Fruit fly (Drosophila melanogaster) whole organism, embryonic: ENCODE results near the gene P5CDh2.

Experiments
- Antp ChIP-seq: fragments of 200-800 bp; sonication (Bioruptor generic); optimal IDR thresholded peaks from 3 replicates; lab custom pipeline; 2016; ENCODE audit warnings: missing biosample characterization, missing genetic modification characterization
- Awh ChIP-seq: fragments of 200-800 bp; sonication (Bioruptor generic); IDR thresholded peaks from 2 replicates; pipeline ENCODE4, ENCODE4 v1.3.6; 2022; ENCODE audit warnings: missing biosample characterization, missing genetic modification characterization
- B-H2 ChIP-seq: fragments of 200-800 bp; sonication (Bioruptor generic); optimal IDR thresholded peaks from 2 replicates; lab custom pipeline; 2018; ENCODE audit warnings: missing biosample characterization, mild to moderate bottlenecking, missing genetic modification characterization
- C15 ChIP-seq: fragments of 200-800 bp; sonication (Bioruptor generic); IDR thresholded peaks from 3 replicates; pipeline ENCODE4 v1.3.6; 2022; ENCODE audit warnings: missing biosample characterization, missing genetic modification characterization
- CG10979 ChIP-seq: fragments of 200-800 bp; sonication (Bioruptor generic); optimal IDR thresholded peaks from 2 replicates; lab custom pipeline; 2018; ENCODE audit warnings: missing biosample characterization, mild to moderate bottlenecking, missing genetic modification characterization, moderate library complexity
- CG11504 ChIP-seq: fragments of 200-800 bp; sonication (Bioruptor generic); optimal IDR thresholded peaks from 3 replicates; lab custom pipeline; 2019; ENCODE audit warnings: missing biosample characterization, mild to moderate bottlenecking, missing genetic modification characterization, moderate library complexity
- CG14860 ChIP-seq: fragments of 200-800 bp; sonication (Bioruptor generic); IDR thresholded peaks from 3 replicates; pipeline ENCODE4 v1.3.6; 2022; ENCODE audit warnings: missing biosample characterization, missing genetic modification characterization; ENCODE audit not compliant: partially characterized antibody
- CG15269 ChIP-seq: fragments of 200-800 bp; sonication (Bioruptor generic); optimal IDR thresholded peaks from 2 replicates; lab custom pipeline; 2018; ENCODE audit warnings: missing biosample characterization, mild to moderate bottlenecking, missing genetic modification characterization, moderate library complexity
- CG16863 ChIP-seq: fragments of 200-800 bp; sonication (Bioruptor generic); optimal IDR thresholded peaks from 3 replicates; lab custom pipeline; 2016; ENCODE audit warnings: missing biosample characterization, missing genetic modification characterization
- CG18599 ChIP-seq: fragments of 200-800 bp; sonication (Bioruptor generic); optimal IDR thresholded peaks from 3 replicates; lab custom pipeline; 2017; ENCODE audit warnings: missing biosample characterization, missing genetic modification characterization, mild to moderate bottlenecking, moderate library complexity, missing genetic modification reagents
- CG18619 ChIP-seq: fragments of 200-800 bp; sonication (Bioruptor generic); optimal IDR thresholded peaks from 3 replicates; lab custom pipeline; 2017; ENCODE audit warnings: missing biosample characterization, mild to moderate bottlenecking, missing genetic modification characterization
- CG2199 ChIP-seq: fragments of 200-800 bp; sonication (Bioruptor generic); IDR thresholded peaks from 3 replicates; pipeline ENCODE4 v1.3.6; 2022; ENCODE audit warnings: missing biosample characterization, missing genetic modification characterization
- CG30020 ChIP-seq: fragments of 200-800 bp; optimal IDR thresholded peaks from 2 replicates; lab custom pipeline; 2019; ENCODE audit warnings: missing biosample characterization, mild to moderate bottlenecking, missing genetic modification characterization, moderate library complexity
- CG3065 ChIP-seq: fragments of 200-800 bp; sonication (Bioruptor generic); optimal IDR thresholded peaks from 2 replicates; lab custom pipeline; 2016; ENCODE audit warnings: missing biosample characterization, missing genetic modification characterization
- CG4282 ChIP-seq: fragments of 200-800 bp; sonication (Bioruptor generic); optimal IDR thresholded peaks from 2 replicates; lab custom pipeline; 2016; ENCODE audit warnings: missing biosample characterization, missing genetic modification characterization
- CG6254 ChIP-seq: fragments of 200-800 bp; sonication (Bioruptor generic); optimal IDR thresholded peaks from 3 replicates; lab custom pipeline; 2017; ENCODE audit warnings: mild to moderate bottlenecking, missing biosample characterization, missing genetic modification reagents, missing genetic modification characterization
- CG6272 ChIP-seq: fragments of 200-800 bp; sonication (Bioruptor generic); IDR thresholded peaks from 2 replicates; pipeline ENCODE4 v1.3.6; 2022; ENCODE audit warnings: missing biosample characterization, missing genetic modification characterization
- CG6689 ChIP-seq: fragments of 200-800 bp; sonication (Bioruptor generic); IDR thresholded peaks from 2 replicates; pipeline ENCODE4 v1.3.6; 2022; ENCODE audit warnings: missing biosample characterization, missing genetic modification characterization
- CG7786 ChIP-seq: fragments of 200-800 bp; sonication (Bioruptor generic); optimal IDR thresholded peaks from 2 replicates; lab custom pipeline; 2016; ENCODE audit warnings: missing biosample characterization, missing genetic modification characterization
- CG7839 ChIP-seq: fragments of 200-800 bp; sonication (Bioruptor generic); optimal IDR thresholded peaks from 3 replicates; lab custom pipeline; 2018; ENCODE audit warnings: missing biosample characterization, mild to moderate bottlenecking, missing genetic modification characterization, moderate library complexity
- CG8290 ChIP-seq, 3 experiments: fragments of 200-800 bp; sonication (Bioruptor generic); optimal IDR thresholded peaks; 2 replicates each; lab custom pipeline; 2016 to 2019; ENCODE audit warnings: missing biosample characterization in 3 of 3, missing genetic modification characterization in 3 of 3, mild to moderate bottlenecking in 2 of 3, moderate library complexity in 1 of 3
- CG8388 ChIP-seq: fragments of 200-800 bp; sonication (Bioruptor generic); optimal IDR thresholded peaks from 2 replicates; lab custom pipeline; 2019; ENCODE audit warnings: missing biosample characterization, mild to moderate bottlenecking, missing genetic modification characterization, moderate library complexity
- CG8924 ChIP-seq: fragments of 200-800 bp; optimal IDR thresholded peaks from 3 replicates; lab custom pipeline; 2019; ENCODE audit warnings: missing biosample characterization, mild to moderate bottlenecking, missing genetic modification characterization, moderate library complexity
- CoRest ChIP-seq: fragments of 200-800 bp; sonication (Bioruptor generic); optimal IDR thresholded peaks from 3 replicates; lab custom pipeline; 2018; ENCODE audit warnings: missing biosample characterization, mild to moderate bottlenecking, missing genetic modification characterization, moderate library complexity
- Doc2 ChIP-seq: fragments of 200-800 bp; sonication (Bioruptor generic); IDR thresholded peaks from 2 replicates; pipeline ENCODE4 v1.3.6; 2022; ENCODE audit warnings: missing biosample characterization, missing genetic modification characterization
- HLHmδ ChIP-seq: fragments of 200-800 bp; sonication (Bioruptor generic); optimal IDR thresholded peaks from 2 replicates; lab custom pipeline; 2018; ENCODE audit warnings: missing biosample characterization, mild to moderate bottlenecking, missing genetic modification characterization, moderate library complexity
- Hr3 ChIP-seq: fragments of 200-800 bp; sonication (Bioruptor generic); optimal IDR thresholded peaks from 3 replicates; lab custom pipeline; 2016; ENCODE audit warnings: missing biosample characterization, missing genetic modification characterization
- Lim3 ChIP-seq: fragments of 200-800 bp; sonication (Bioruptor generic); IDR thresholded peaks from 2 replicates; pipeline ENCODE4 v1.3.6; 2022; ENCODE audit warnings: missing biosample characterization, missing genetic modification characterization
- Med ChIP-seq: fragments of 200-800 bp; sonication (Bioruptor generic); peaks from one replicate; lab custom pipeline; 2016; ENCODE audit warnings: missing biosample characterization, missing genetic modification characterization, mild to moderate bottlenecking, inconsistent platforms, moderate library complexity
- NC2α ChIP-seq: fragments of 200-800 bp; sonication (Bioruptor generic); optimal IDR thresholded peaks from 2 replicates; lab custom pipeline; 2016; ENCODE audit warnings: missing biosample characterization, missing genetic modification characterization
- Xbp1 ChIP-seq: fragments of 200-800 bp; sonication (Bioruptor generic); optimal IDR thresholded peaks from 3 replicates; lab custom pipeline; 2016; ENCODE audit warnings: missing biosample characterization, mild to moderate bottlenecking, missing genetic modification characterization
- ac ChIP-seq: fragments of 200-800 bp; sonication (Bioruptor generic); optimal IDR thresholded peaks from 3 replicates; lab custom pipeline; 2017; ENCODE audit warnings: missing biosample characterization, mild to moderate bottlenecking, missing genetic modification characterization
- bowl ChIP-seq: fragments of 200-800 bp; sonication (Bioruptor generic); IDR thresholded peaks from 2 replicates; pipeline ENCODE4 v1.3.6; 2022; ENCODE audit warnings: missing biosample characterization, missing genetic modification characterization
- bsh ChIP-seq, 2 experiments: fragments of 200-800 bp; sonication (Bioruptor generic); optimal IDR thresholded peaks; 2 replicates each; lab custom pipeline; 2017 to 2018; ENCODE audit warnings: mild to moderate bottlenecking in 2 of 2, missing biosample characterization in 2 of 2, missing genetic modification characterization in 2 of 2, moderate library complexity in 1 of 2
- corto ChIP-seq: fragments of 200-800 bp; sonication (Bioruptor generic); optimal IDR thresholded peaks from 2 replicates; lab custom pipeline; 2016; ENCODE audit warnings: missing biosample characterization, mild to moderate bottlenecking, missing genetic modification characterization, moderate library complexity
- dati ChIP-seq: fragments of 200-800 bp; sonication (Bioruptor generic); IDR thresholded peaks from 2 replicates; pipeline ENCODE4 v1.3.6; 2022; ENCODE audit warnings: missing biosample characterization, missing genetic modification characterization
- dmrt99B ChIP-seq: fragments of 200-800 bp; sonication (Bioruptor generic); optimal IDR thresholded peaks from 2 replicates; lab custom pipeline; 2018; ENCODE audit warnings: missing biosample characterization, mild to moderate bottlenecking, missing genetic modification characterization, moderate library complexity
- eve ChIP-seq, 2 experiments: fragments of >200 bp; optimal IDR thresholded peaks; 2 replicates each; lab custom pipeline; 2017; ENCODE audit warnings: missing biosample characterization in 2 of 2, missing genetic modification characterization in 2 of 2
- gcm ChIP-seq: fragments of 200-800 bp; sonication (Bioruptor generic); optimal IDR thresholded peaks from 2 replicates; lab custom pipeline; 2019; ENCODE audit warnings: missing biosample characterization, mild to moderate bottlenecking, missing genetic modification characterization, moderate library complexity
- gcm2 ChIP-seq: fragments of 200-800 bp; sonication (Bioruptor generic); optimal IDR thresholded peaks from 2 replicates; lab custom pipeline; 2016; ENCODE audit warnings: missing biosample characterization, missing genetic modification characterization
- gem ChIP-seq: fragments of 200-800 bp; sonication (Bioruptor generic); optimal IDR thresholded peaks from 2 replicates; lab custom pipeline; 2019; ENCODE audit warnings: missing biosample characterization, mild to moderate bottlenecking, missing genetic modification characterization, moderate library complexity
- grn ChIP-seq: fragments of 200-800 bp; sonication (Bioruptor generic); optimal IDR thresholded peaks from 3 replicates; lab custom pipeline; 2017; ENCODE audit warnings: missing biosample characterization, missing genetic modification characterization
- lbe ChIP-seq: fragments of 200-800 bp; sonication (Bioruptor generic); optimal IDR thresholded peaks from 2 replicates; lab custom pipeline; 2016; ENCODE audit warnings: missing biosample characterization, mild to moderate bottlenecking, missing genetic modification characterization
- p53 ChIP-seq: fragments of 200-800 bp; sonication (Bioruptor generic); optimal IDR thresholded peaks from 2 replicates; lab custom pipeline; 2016; ENCODE audit warnings: missing biosample characterization, missing genetic modification characterization
- pho ChIP-seq: fragments of 200-800 bp; sonication (Bioruptor generic); optimal IDR thresholded peaks from 2 replicates; lab custom pipeline; 2016; ENCODE audit warnings: missing biosample characterization, missing genetic modification characterization
- sqz ChIP-seq: fragments of 200-800 bp; sonication (Bioruptor generic); optimal IDR thresholded peaks from 3 replicates; lab custom pipeline; 2018; ENCODE audit warnings: missing biosample characterization, mild to moderate bottlenecking, missing genetic modification characterization
- ttk ChIP-seq: fragments of 200-800 bp; sonication (Bioruptor generic); IDR thresholded peaks from 2 replicates; pipeline ENCODE4 v2.1.2; 2022; ENCODE audit warnings: missing biosample characterization, missing genetic modification characterization
- vnd ChIP-seq: fragments of 200-800 bp; sonication (Bioruptor generic); IDR thresholded peaks from 3 replicates; pipeline ENCODE4 v1.3.6; 2022; ENCODE audit warnings: missing biosample characterization, missing genetic modification characterization; ENCODE audit not compliant: partially characterized antibody
- vvl ChIP-seq: fragments of 200-800 bp; sonication (Bioruptor generic); IDR thresholded peaks from 2 replicates; pipeline ENCODE4 v1.3.6; 2022; ENCODE audit warnings: missing biosample characterization, missing genetic modification characterization
- wdn ChIP-seq: fragments of 200-800 bp; sonication (Bioruptor generic); IDR thresholded peaks from 2 replicates; pipeline ENCODE4 v1.3.6; 2022; ENCODE audit warnings: missing biosample characterization, missing genetic modification characterization

The P5CDh2 gene

DNA sequence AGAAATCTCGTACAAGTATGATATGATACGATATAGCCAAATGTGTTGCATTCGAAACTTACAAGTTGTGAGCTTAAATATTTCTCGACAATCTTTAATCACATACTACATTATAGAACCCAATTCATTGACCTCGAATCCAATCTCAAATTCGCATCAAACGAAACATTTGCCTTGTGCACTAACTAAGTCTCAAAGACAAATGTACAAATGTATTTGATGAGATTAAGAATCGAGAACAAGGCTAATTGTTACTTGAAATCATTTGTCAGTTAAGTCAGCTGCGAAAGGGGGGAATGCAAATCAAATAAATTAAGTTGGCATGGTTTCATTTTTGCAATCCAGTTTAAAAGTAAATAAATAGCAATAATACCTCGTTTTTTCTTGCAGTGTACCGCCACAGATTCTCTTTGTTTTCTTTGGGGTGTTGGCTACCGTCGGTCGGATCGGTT lies 39.2 kb upstream of the P5CDh2 start (continued):
- TF ChIP-seq CG10979 (peak; percentile 13), sqz (GFP tag; lab: Kevin White, UChicago) (no peak), CG16863 (GFP tag; lab: Kevin White, UChicago) (peak; percentile 18), p53 (no peak), gem (tag; lab: Kevin White, UChicago) (peak; percentile 60), Hr3 (GFP tag; lab: Kevin White, UChicago) (peak; percentile 12), grn (GFP tag; lab: Kevin White, UChicago) (no peak), NC2α (no peak), bowl (no peak), Doc2 (GFP tag; lab: Robert Waterston, UW) (no peak), lbe (peak; percentile 24), eve (GFP tag; optimal IDR thresholded peaks at IDR 0.05; lab: Kevin White, UChicago) (peak in 1 of 2 experiments; percentile 83), vvl (GFP tag; lab: Robert Waterston, UW) (peak; percentile 26; the same call in 1 of the 2 replicates), CG18619 (GFP tag; lab: Kevin White, UChicago) (peak; percentile 25), CG6272 (GFP tag; lab: Robert Waterston, UW) (no peak), ttk (GFP tag; lab: Robert Waterston, UW) (no peak), CG8388 (GFP tag; lab: Kevin White, UChicago) (peak; percentile 18), Xbp1 (GFP tag; lab: Kevin White, UChicago) (peak; percentile 22), gcm (GFP tag; lab: Kevin White, UChicago) (peak; percentile 26), CG7839 (tag; lab: Kevin White, UChicago) (peak; percentile 45)

- TF ChIP-seq CoRest (tag; lab: Kevin White, UChicago) (peak; percentile 50), dati (no peak), CG3065 (GFP tag; lab: Kevin White, UChicago) (no peak), Antp (GFP tag; lab: Kevin White, UChicago) (no peak), CG8924 (tag; lab: Kevin White, UChicago) (peak; percentile 66), Med (GFP tag; lab: Kevin White, UChicago) (no peak), gcm2 (GFP tag; lab: Kevin White, UChicago) (no peak), CG2199 (GFP tag; lab: Robert Waterston, UW) (no peak), CG6254 (no peak), C15 (no peak), CG7786 (GFP tag; lab: Kevin White, UChicago) (no peak), HLHmδ (GFP tag; lab: Kevin White, UChicago) (no peak), Lim3 (GFP tag; lab: Robert Waterston, UW) (no peak), wdn (GFP tag; lab: Robert Waterston, UW) (no peak), CG18599 (GFP tag; lab: Kevin White, UChicago) (peak; percentile 23), CG14860 (no peak), CG6689 (GFP tag; lab: Robert Waterston, UW) (peak; percentile 35; the same call in 1 of the 2 replicates), CG11504 (tag; lab: Kevin White, UChicago) (peak; percentile 75), pho (GFP tag; lab: Kevin White, UChicago) (no peak), B-H2 (GFP tag; lab: Kevin White, UChicago) (no peak), corto (GFP tag; lab: Kevin White, UChicago) (no peak), CG8290 (GFP tag; optimal IDR thresholded peaks at IDR 0.05; lab: Kevin White, UChicago) (no peak), CG8290 (tag; optimal IDR thresholded peaks at IDR 0.05; lab: Kevin White, UChicago) (no peak), CG15269 (tag; lab: Kevin White, UChicago) (peak; percentile 38), ac (GFP tag; lab: Kevin White, UChicago) (no peak), gem (tag; lab: Kevin White, UChicago) (peak; percentile 64), dmrt99B (tag; lab: Kevin White, UChicago) (peak; percentile 55), vnd (GFP tag; lab: Robert Waterston, UW) (no peak), bsh (GFP tag; optimal IDR thresholded peaks at IDR 0.05; lab: Kevin White, UChicago) (peak in 1 of 2 experiments; percentile 26), Awh (GFP tag; lab: Robert Waterston, UW) (no peak), CG30020 (tag; lab: Kevin White, UChicago) (no peak), CG4282 (no peak)
Observed at dm6 chr3R:21839636-21840035, 38.1 kb upstream of the P5CDh2 start.
